Worm (Caenorhabditis elegans): Measurements from ENCODE around the gene W04D2.4.

DNA sequence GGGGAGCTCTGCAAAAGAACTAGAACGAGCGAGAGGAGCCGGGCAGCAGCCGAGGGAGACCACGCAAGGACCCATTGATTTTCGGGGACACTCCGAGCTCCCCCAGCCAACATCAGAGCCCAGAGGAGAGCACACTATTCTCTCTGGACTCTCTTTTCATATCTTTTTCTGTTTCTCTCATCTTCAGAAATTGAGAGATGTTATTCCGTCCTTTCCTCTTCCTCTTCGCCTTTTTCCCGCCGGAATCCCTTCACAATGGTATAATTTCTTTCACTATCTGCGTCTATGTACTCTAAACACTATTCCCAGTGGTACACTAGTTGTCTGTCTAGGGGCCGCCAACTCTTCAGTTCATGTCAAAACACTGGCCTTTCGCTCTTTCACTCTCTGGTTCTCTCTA lies 32.2 kb downstream of the W04D2.4 start:
- TF ChIP-seq dao-5 (tag; optimal IDR thresholded peaks at IDR 0.05) (no peak), him-1 (tag; optimal IDR thresholded peaks at IDR 0.05) (peak; percentile 52), W03F9.2 (tag; optimal IDR thresholded peaks at IDR 0.05) (no peak)
